Fruit fly (Drosophila melanogaster): Measurements from ENCODE around the gene CG9636.
A peak's percentile ranks its signal among the peaks of the same experiment; 100 is the strongest.

The CG9636 gene

dm6 chr3R:8233370-8233773 lies 10.2 kb downstream of the CG9636 start, which contains the start of gene PolI (continued):
- TF ChIP-seq mam (GFP tag; optimal IDR thresholded peaks at IDR 0.05): peak; percentile 26
- peak; percentile 39 for TF ChIP-seq CG12155 (GFP tag; optimal IDR thresholded peaks at IDR 0.05)
- TF ChIP-seq CG1602 (GFP tag; optimal IDR thresholded peaks at IDR 0.05): no peak
- TF ChIP-seq Scr (GFP tag; IDR thresholded peaks at IDR 0.05; ENCODE audit: partially characterized antibody): peak; percentile 49
- no peak for TF ChIP-seq Asciz (GFP tag; optimal IDR thresholded peaks at IDR 0.05)
- TF ChIP-seq crc (GFP tag; optimal IDR thresholded peaks at IDR 0.05): no peak
- peak; percentile 41 for TF ChIP-seq luna (GFP tag; optimal IDR thresholded peaks at IDR 0.05)
- TF ChIP-seq schlank (tag; optimal IDR thresholded peaks at IDR 0.05): no peak
- no peak; the same call in 1 of the 2 replicates for TF ChIP-seq vvl (GFP tag; IDR thresholded peaks at IDR 0.05)
- no peak for TF ChIP-seq CG10274 (GFP tag; optimal IDR thresholded peaks at IDR 0.05)
- TF ChIP-seq YL-1 (GFP tag; optimal IDR thresholded peaks at IDR 0.05): peak; percentile 76
- TF ChIP-seq CG6813 (GFP tag; optimal IDR thresholded peaks at IDR 0.05): no peak
- peak; percentile 16 for TF ChIP-seq HLH54F (GFP tag; optimal IDR thresholded peaks at IDR 0.05)
- TF ChIP-seq Aef1 (GFP tag; IDR thresholded peaks at IDR 0.05): no peak
- TF ChIP-seq yki (optimal IDR thresholded peaks at IDR 0.05): no peak
- no peak for TF ChIP-seq unpg (GFP tag; optimal IDR thresholded peaks at IDR 0.05)
- peak; percentile 93 for TF ChIP-seq pzg (GFP tag; optimal IDR thresholded peaks at IDR 0.05)
- TF ChIP-seq CG10209 (GFP tag; optimal IDR thresholded peaks at IDR 0.05): no peak
- no peak for TF ChIP-seq Hr78 (GFP tag; optimal IDR thresholded peaks at IDR 0.05)
- no peak for TF ChIP-seq hkb (optimal IDR thresholded peaks at IDR 0.05)
- no peak for TF ChIP-seq hkb (GFP tag; IDR thresholded peaks at IDR 0.05)
- TF ChIP-seq vfl (GFP tag; optimal IDR thresholded peaks at IDR 0.05): no peak
- peak; percentile 70 for TF ChIP-seq CTCF (GFP tag; optimal IDR thresholded peaks at IDR 0.05)
- TF ChIP-seq Lim3 (GFP tag; IDR thresholded peaks at IDR 0.05): no peak
- TF ChIP-seq CG7987 (GFP tag; optimal IDR thresholded peaks at IDR 0.05): peak; percentile 42
- TF ChIP-seq CHES-1-like (GFP tag; optimal IDR thresholded peaks at IDR 0.05): peak; percentile 27
- peak; percentile 96 for TF ChIP-seq Lhr (GFP tag; optimal IDR thresholded peaks at IDR 0.05)
- no peak for TF ChIP-seq br (optimal IDR thresholded peaks at IDR 0.05)
- no peak for TF ChIP-seq CG10431 (GFP tag; optimal IDR thresholded peaks at IDR 0.05)
- no peak for TF ChIP-seq CG17359 (tag; optimal IDR thresholded peaks at IDR 0.05)
- TF ChIP-seq Dip3 (GFP tag; optimal IDR thresholded peaks at IDR 0.05): no peak
- TF ChIP-seq CG10654 (GFP tag; optimal IDR thresholded peaks at IDR 0.05): peak; percentile 27
- TF ChIP-seq Dip2 (GFP tag; IDR thresholded peaks at IDR 0.05): no peak
- no peak for TF ChIP-seq CG8944 (GFP tag; optimal IDR thresholded peaks at IDR 0.05)
- TF ChIP-seq ro (GFP tag; IDR thresholded peaks at IDR 0.05): no peak
- no peak for TF ChIP-seq CG18262 (tag; optimal IDR thresholded peaks at IDR 0.05)
- TF ChIP-seq bab2 (GFP tag; optimal IDR thresholded peaks at IDR 0.05): no peak
- TF ChIP-seq ftz-f1 (GFP tag; optimal IDR thresholded peaks at IDR 0.05): peak; percentile 95
- peak; percentile 81 for TF ChIP-seq gro (GFP tag; optimal IDR thresholded peaks at IDR 0.05)
- no peak for TF ChIP-seq ap (GFP tag; IDR thresholded peaks at IDR 0.05)
- TF ChIP-seq gem (tag; optimal IDR thresholded peaks at IDR 0.05): no peak
- TF ChIP-seq CG34224 (GFP tag; IDR thresholded peaks at IDR 0.05; ENCODE audit: partially characterized antibody): no peak
- no peak for TF ChIP-seq corto (GFP tag; optimal IDR thresholded peaks at IDR 0.05)
- no peak for TF ChIP-seq CG8281 (tag; optimal IDR thresholded peaks at IDR 0.05)
- peak; percentile 70 for TF ChIP-seq B-H2 (GFP tag; optimal IDR thresholded peaks at IDR 0.05)
- no peak for TF ChIP-seq CG11093 (GFP tag; IDR thresholded peaks at IDR 0.05)
- TF ChIP-seq hb (GFP tag; IDR thresholded peaks at IDR 0.05; ENCODE audit: partially characterized antibody): no peak
- TF ChIP-seq CG11560 (tag; IDR thresholded peaks at IDR 0.05): no peak
- peak; percentile 12 for TF ChIP-seq Elba2 (GFP tag; optimal IDR thresholded peaks at IDR 0.05)
- TF ChIP-seq CG30020 (tag; optimal IDR thresholded peaks at IDR 0.05): peak; percentile 16
- no peak for TF ChIP-seq seq (GFP tag; IDR thresholded peaks at IDR 0.05)
- TF ChIP-seq CG3726 (GFP tag; IDR thresholded peaks at IDR 0.05): no peak
- 0 out of 4 replicates have a peak, but pooled peaks have one; percentile 57 for TF ChIP-seq chinmo (GFP tag; IDR thresholded peaks at IDR 0.05; ENCODE audit: partially characterized antibody)

Measured in whole organism, embryonic.